Worm (Caenorhabditis elegans) whole organism, L1 larva: ENCODE data around the gene srg-23.

ENCODE experiments used
- C04F5.9 ChIP-seq: sonication (generic microtip); optimal IDR thresholded peaks from 2 replicates; lab custom pipeline; 2016; ENCODE audit warnings: missing genetic modification characterization, missing compliant biosample characterization
- C16A3.4 ChIP-seq: fragments of 150-350 bp; optimal IDR thresholded peaks from 2 replicates; lab custom pipeline; 2014; ENCODE audit warnings: missing biosample characterization, missing genetic modification characterization
- F16B12.6 ChIP-seq: fragments of 150-350 bp; optimal IDR thresholded peaks from 2 replicates; lab custom pipeline; 2014; ENCODE audit warnings: missing biosample characterization, missing genetic modification characterization
- aha-1 ChIP-seq: fragments of 150-350 bp; optimal IDR thresholded peaks from 2 replicates; lab custom pipeline; 2014; ENCODE audit warnings: missing biosample characterization, missing genetic modification characterization
- alr-1 ChIP-seq: fragments of 200-800 bp; sonication (Bioruptor generic); optimal IDR thresholded peaks from 2 replicates; lab custom pipeline; 2018; ENCODE audit warnings: borderline replicate concordance, mild to moderate bottlenecking, missing genetic modification characterization, missing compliant biosample characterization
- ama-1 ChIP-seq: fragments of 150-350 bp; optimal IDR thresholded peaks from 2 replicates; lab custom pipeline; 2014
- blmp-1 ChIP-seq: fragments of 150-350 bp; optimal IDR thresholded peaks from 2 replicates; lab custom pipeline; 2014; ENCODE audit warnings: missing biosample characterization, missing genetic modification characterization
- ceh-63 ChIP-seq: fragments of 200-800 bp; sonication (Bioruptor generic); optimal IDR thresholded peaks from 2 replicates; lab custom pipeline; 2018; ENCODE audit warnings: mild to moderate bottlenecking, missing genetic modification characterization, missing compliant biosample characterization
- ceh-88 ChIP-seq: fragments of 200-800 bp; sonication (Bioruptor generic); IDR thresholded peaks from 2 replicates; pipeline ENCODE4 v1.3.6; 2022; ENCODE audit warnings: missing genetic modification characterization, missing compliant biosample characterization
- dpl-1 ChIP-seq, 3 experiments: fragments of 150-350 bp in 2 of 3; sonication (generic microtip) in 1 of 3; optimal IDR thresholded peaks; 2 replicates each; lab custom pipeline; 2014 to 2017; ENCODE audit warnings: missing biosample characterization in 3 of 3, missing genetic modification characterization in 3 of 3, missing genetic modification reagents in 3 of 3
- efl-1 ChIP-seq, 4 experiments: fragments of 150-350 bp; optimal IDR thresholded peaks in 3 of 4; peaks in 1 of 4; 1 replicate in 1 of 4; 2 replicates in 3 of 4; lab custom pipeline; 2014; ENCODE audit warnings: missing biosample characterization in 2 of 4, missing genetic modification characterization in 2 of 4, missing genetic modification reagents in 2 of 4
- efl-3 ChIP-seq: fragments of 200-800 bp; sonication (Bioruptor generic); optimal IDR thresholded peaks from 2 replicates; lab custom pipeline; 2018; ENCODE audit warnings: mild to moderate bottlenecking, missing genetic modification characterization, missing compliant biosample characterization
- egl-27 ChIP-seq, 2 experiments: fragments of 150-350 bp in 1 of 2; sonication (generic microtip); optimal IDR thresholded peaks; 3 replicates each; lab custom pipeline; 2017 to 2018; ENCODE audit warnings: missing biosample characterization in 2 of 2, missing genetic modification characterization in 2 of 2, missing genetic modification reagents in 2 of 2
- elt-2 ChIP-seq: sonication (generic microtip); optimal IDR thresholded peaks from 2 replicates; lab custom pipeline; 2016; ENCODE audit warnings: missing genetic modification characterization, mild to moderate bottlenecking, inconsistent platforms, missing compliant biosample characterization, missing genetic modification reagents
- elt-3 ChIP-seq, 6 experiments: fragments of 150-350 bp in 1 of 6; sonication (generic microtip); optimal IDR thresholded peaks; 2 replicates each; lab custom pipeline; 2017 to 2018; ENCODE audit warnings: missing biosample characterization in 6 of 6, missing genetic modification characterization in 6 of 6, inconsistent platforms in 1 of 6
- hlh-17 ChIP-seq: fragments of 200-800 bp; sonication (Bioruptor generic); optimal IDR thresholded peaks from 2 replicates; lab custom pipeline; 2018; ENCODE audit warnings: missing genetic modification characterization, mild to moderate bottlenecking, missing compliant biosample characterization, moderate library complexity, borderline replicate concordance
- hlh-4 ChIP-seq: sonication (generic microtip); optimal IDR thresholded peaks from 2 replicates; lab custom pipeline; 2016; ENCODE audit warnings: mild to moderate bottlenecking, missing genetic modification characterization, missing compliant biosample characterization
- irx-1 ChIP-seq: sonication (generic microtip); optimal IDR thresholded peaks from 2 replicates; lab custom pipeline; 2016; ENCODE audit warnings: missing genetic modification characterization, missing compliant biosample characterization
- isw-1 ChIP-seq: fragments of 200-800 bp; sonication (Bioruptor generic); IDR thresholded peaks from 2 replicates; pipeline ENCODE4 v1.3.6; 2022; ENCODE audit warnings: missing genetic modification characterization, missing compliant biosample characterization
- jun-1 ChIP-seq: fragments of 150-350 bp; optimal IDR thresholded peaks from 2 replicates; lab custom pipeline; 2014; ENCODE audit warnings: missing biosample characterization, missing genetic modification reagents, missing genetic modification characterization
- lin-14 ChIP-seq: fragments of 200-800 bp; sonication (Bioruptor generic); optimal IDR thresholded peaks from 2 replicates; lab custom pipeline; 2018; ENCODE audit warnings: mild to moderate bottlenecking, missing genetic modification characterization, moderate library complexity, missing compliant biosample characterization
- lin-35 ChIP-seq, 2 experiments: fragments of 150-350 bp; optimal IDR thresholded peaks; 2 replicates each; lab custom pipeline; 2014; ENCODE audit warnings: missing biosample characterization in 2 of 2, missing genetic modification characterization in 2 of 2, missing genetic modification reagents in 2 of 2
- lin-39 ChIP-seq: fragments of 150-350 bp; optimal IDR thresholded peaks from 2 replicates; lab custom pipeline; 2014; ENCODE audit warnings: missing biosample characterization, missing genetic modification reagents, missing genetic modification characterization
- lsy-2 ChIP-seq, 2 experiments: fragments of 150-350 bp; optimal IDR thresholded peaks; 2 replicates each; lab custom pipeline; 2014; ENCODE audit warnings: missing biosample characterization in 2 of 2, missing genetic modification characterization in 2 of 2
- mep-1 ChIP-seq: fragments of 150-350 bp; optimal IDR thresholded peaks from 2 replicates; lab custom pipeline; 2014; ENCODE audit warnings: missing biosample characterization, missing genetic modification characterization
- nhr-11 ChIP-seq: fragments of 150-350 bp; optimal IDR thresholded peaks from 2 replicates; lab custom pipeline; 2014; ENCODE audit warnings: missing biosample characterization, missing genetic modification characterization
- nhr-12 ChIP-seq: sonication (generic microtip); optimal IDR thresholded peaks from 2 replicates; lab custom pipeline; 2017; ENCODE audit warnings: missing biosample characterization, missing genetic modification characterization
- nhr-20 ChIP-seq: sonication (generic microtip); optimal IDR thresholded peaks from 2 replicates; lab custom pipeline; 2016; ENCODE audit warnings: mild to moderate bottlenecking, missing genetic modification characterization, missing compliant biosample characterization
- nhr-77 ChIP-seq: fragments of 150-350 bp; optimal IDR thresholded peaks from 2 replicates; lab custom pipeline; 2014; ENCODE audit warnings: missing biosample characterization, missing genetic modification characterization
- nhr-90 ChIP-seq: sonication (generic microtip); optimal IDR thresholded peaks from 2 replicates; lab custom pipeline; 2016; ENCODE audit warnings: mild to moderate bottlenecking, missing genetic modification characterization, missing compliant biosample characterization; ENCODE audit not compliant: poor library complexity
- pax-3 ChIP-seq: fragments of 200-800 bp; sonication (Bioruptor generic); optimal IDR thresholded peaks from 2 replicates; lab custom pipeline; 2018; ENCODE audit warnings: mild to moderate bottlenecking, missing genetic modification characterization, moderate library complexity, missing compliant biosample characterization
- sup-37 ChIP-seq: fragments of 200-800 bp; sonication (Bioruptor generic); optimal IDR thresholded peaks from 2 replicates; lab custom pipeline; 2018; ENCODE audit warnings: mild to moderate bottlenecking, missing genetic modification characterization, missing compliant biosample characterization
- swsn-7 ChIP-seq: sonication (generic microtip); optimal IDR thresholded peaks from 2 replicates; lab custom pipeline; 2016; ENCODE audit warnings: missing genetic modification characterization, missing compliant biosample characterization
- unc-30 ChIP-seq: sonication (generic microtip); optimal IDR thresholded peaks from 2 replicates; lab custom pipeline; 2017; ENCODE audit warnings: missing biosample characterization, missing genetic modification characterization
- unc-62 ChIP-seq: fragments of 150-350 bp; optimal IDR thresholded peaks from 2 replicates; lab custom pipeline; 2014; ENCODE audit warnings: missing biosample characterization, missing genetic modification reagents, missing genetic modification characterization
- unc-98 ChIP-seq: fragments of 200-800 bp; sonication (Bioruptor generic); IDR thresholded peaks from 2 replicates; pipeline ENCODE4 v1.3.6; 2022; ENCODE audit warnings: missing genetic modification characterization, missing compliant biosample characterization
- xbp-1 ChIP-seq: sonication (generic microtip); optimal IDR thresholded peaks from 2 replicates; lab custom pipeline; 2016; ENCODE audit warnings: missing genetic modification characterization, missing compliant biosample characterization
- zag-1 ChIP-seq: fragments of 150-350 bp; optimal IDR thresholded peaks from 2 replicates; lab custom pipeline; 2014; ENCODE audit warnings: missing biosample characterization, missing genetic modification characterization
- zip-4 ChIP-seq: fragments of 200-800 bp; sonication (Bioruptor generic); optimal IDR thresholded peaks from 2 replicates; lab custom pipeline; 2018; ENCODE audit warnings: mild to moderate bottlenecking, missing genetic modification characterization, moderate library complexity, missing compliant biosample characterization
- ztf-4 ChIP-seq: fragments of 150-350 bp; optimal IDR thresholded peaks from 2 replicates; lab custom pipeline; 2014; ENCODE audit warnings: missing biosample characterization, missing genetic modification characterization

srg-23 gene

DNA sequence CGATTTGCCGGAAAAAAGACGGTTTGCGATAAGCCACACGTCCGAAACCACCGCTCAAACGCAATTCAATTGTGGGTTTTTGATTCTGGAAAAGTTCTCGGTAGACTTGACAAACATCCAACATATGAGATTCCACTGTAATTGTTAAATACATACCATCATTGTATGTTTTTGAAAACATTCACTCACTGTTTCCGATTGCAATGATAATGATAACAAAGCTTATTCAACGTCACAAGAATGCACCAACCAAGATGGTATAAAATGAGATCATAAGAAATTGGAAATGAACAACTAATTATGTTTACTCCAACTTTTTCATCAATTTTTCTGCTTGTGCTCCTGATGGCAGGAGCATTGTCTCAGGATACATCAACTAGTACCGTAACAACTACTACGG is 9.8 kb upstream of the srg-23 start, which contains the start of gene clec-122:
Gene clec-122, plus strand, starts transcription at position 301 of the 400 bp plus-strand sequence.
- TF ChIP-seq lsy-2 (tag; optimal IDR thresholded peaks at IDR 0.05; lab: Kevin White, UChicago) (no peak), lin-39 (tag; lab: Kevin White, UChicago) (no peak)

DNA sequence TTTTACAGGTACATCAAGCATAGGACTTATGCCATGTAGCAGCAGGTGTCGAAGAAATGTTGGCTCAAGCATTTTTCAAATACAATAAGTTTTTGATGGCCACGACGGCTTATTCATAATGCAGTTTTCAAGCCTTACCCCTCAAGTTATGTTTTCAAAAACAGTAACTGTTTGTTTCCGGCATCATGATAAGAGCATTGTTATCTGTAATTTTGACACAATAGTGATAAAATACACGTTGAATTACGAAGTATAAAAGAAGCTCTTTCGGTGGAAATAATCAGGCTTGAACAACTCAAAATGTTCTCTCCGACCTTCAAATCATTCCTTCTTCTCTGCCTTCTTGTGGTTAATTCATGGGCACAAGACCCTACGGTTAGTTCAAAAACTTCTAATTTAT is 6.1 kb upstream of the srg-23 start, which contains the start of gene clec-121:
Gene clec-121, plus strand, starts transcription at position 301 of the 400 bp plus-strand sequence.
- no peak for TF ChIP-seq blmp-1 (tag; lab: Kevin White, UChicago)
- TF ChIP-seq lin-14 (GFP tag; lab: Kevin White, UChicago): no peak
- no peak for TF ChIP-seq nhr-12
- no peak for TF ChIP-seq dpl-1 (GFP tag; optimal IDR thresholded peaks at IDR 0.05; lab: Kevin White, UChicago)
- TF ChIP-seq nhr-77 (tag; lab: Kevin White, UChicago): no peak
- no peak for TF ChIP-seq isw-1 (GFP tag; lab: Robert Waterston, UW)
- no peak for TF ChIP-seq lsy-2 (tag; optimal IDR thresholded peaks at IDR 0.05; lab: Kevin White, UChicago)
- no peak for TF ChIP-seq nhr-11 (tag; lab: Kevin White, UChicago)
- TF ChIP-seq elt-2: no peak
- TF ChIP-seq ceh-88 (GFP tag; lab: Robert Waterston, UW): no peak
- TF ChIP-seq swsn-7: no peak
- TF ChIP-seq jun-1 (tag; lab: Kevin White, UChicago): no peak
- TF ChIP-seq zag-1 (tag; lab: Kevin White, UChicago): no peak
- TF ChIP-seq sup-37 (GFP tag; lab: Kevin White, UChicago): no peak
- no peak for TF ChIP-seq egl-27 (tag; optimal IDR thresholded peaks at IDR 0.05; lab: Kevin White, UChicago)
- no peak for TF ChIP-seq aha-1 (tag; lab: Kevin White, UChicago)
- TF ChIP-seq C04F5.9 (tag; lab: Kevin White, UChicago): no peak
- TF ChIP-seq unc-30: no peak
- TF ChIP-seq nhr-90 (tag; lab: Kevin White, UChicago): no peak

DNA sequence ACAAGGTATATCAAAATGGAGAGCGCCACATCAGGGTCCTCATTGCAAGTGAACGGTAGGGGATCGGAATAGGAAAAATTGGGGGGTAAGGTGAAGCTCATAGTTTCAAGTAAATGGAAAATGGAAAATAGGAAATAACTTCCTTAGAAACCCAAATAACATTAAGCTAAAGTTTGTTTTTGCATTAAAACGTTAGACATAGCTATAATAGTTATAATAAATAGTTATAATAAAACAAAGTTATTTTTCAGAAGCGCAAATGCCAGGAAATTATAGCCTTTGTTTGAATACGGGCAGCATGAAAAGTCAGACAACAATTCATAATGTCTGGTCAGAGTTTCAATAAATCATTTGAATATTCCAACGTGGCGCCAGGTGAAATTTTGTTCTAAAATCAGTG is 4.6 kb upstream of the srg-23 start, which contains the start of gene srg-24:
Gene srg-24, minus strand, starts transcription at position 101 of the 400 bp plus-strand sequence.
- TF ChIP-seq elt-2: no peak
- no peak for TF ChIP-seq irx-1 (tag; lab: Kevin White, UChicago)
- no peak for TF ChIP-seq xbp-1 (tag; lab: Kevin White, UChicago)
- TF ChIP-seq zip-4 (GFP tag; lab: Kevin White, UChicago): no peak
- TF ChIP-seq unc-30: no peak
- no peak for TF ChIP-seq mep-1 (tag; lab: Kevin White, UChicago)
- no peak for TF ChIP-seq alr-1 (tag; lab: Kevin White, UChicago)
- TF ChIP-seq pax-3 (tag; lab: Kevin White, UChicago): no peak
- TF ChIP-seq ztf-4 (tag; lab: Kevin White, UChicago): no peak
- TF ChIP-seq nhr-12: no peak
- TF ChIP-seq efl-3 (GFP tag; lab: Kevin White, UChicago): no peak
- no peak for TF ChIP-seq unc-98
- TF ChIP-seq ceh-63 (GFP tag; lab: Kevin White, UChicago): no peak
- TF ChIP-seq F16B12.6 (tag; lab: Kevin White, UChicago): no peak

DNA sequence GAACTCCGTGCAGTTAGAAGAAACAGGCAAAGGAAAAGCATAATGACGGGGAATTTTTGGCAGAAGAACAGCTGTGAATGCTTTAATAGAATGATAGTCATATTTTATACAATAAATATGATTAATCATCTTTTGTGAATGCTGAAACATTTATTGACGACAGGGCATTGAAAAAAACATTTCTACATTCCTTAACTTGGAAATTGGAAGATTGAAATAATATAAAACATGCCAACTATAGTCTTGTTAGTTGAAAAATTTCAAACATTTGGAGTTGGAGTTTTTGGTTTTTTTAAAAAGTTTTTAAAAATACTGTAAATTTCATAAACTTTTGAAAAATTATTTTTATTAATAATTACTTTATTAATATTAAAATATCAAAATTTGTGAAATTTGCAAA is 897 bp upstream of the srg-23 start, which contains the start of gene Y25C1A.14:
Gene Y25C1A.14, minus strand, starts transcription at position 101 of the 400 bp plus-strand sequence.
- TF ChIP-seq jun-1 (tag; lab: Kevin White, UChicago) (no peak), nhr-20 (tag; lab: Kevin White, UChicago) (no peak), ama-1 (no peak), blmp-1 (tag; lab: Kevin White, UChicago) (no peak), hlh-4 (tag; lab: Kevin White, UChicago) (no peak), hlh-17 (GFP tag; lab: Kevin White, UChicago) (no peak), elt-3 (tag; optimal IDR thresholded peaks at IDR 0.05; lab: Kevin White, UChicago) (no peak), unc-62 (no peak), C16A3.4 (tag; lab: Kevin White, UChicago) (no peak), efl-1 (optimal IDR thresholded peaks at IDR 0.05; lab: Kevin White, UChicago) (no peak), efl-1 (GFP tag; optimal IDR thresholded peaks at IDR 0.05 in 1 of 2; lab: Kevin White, UChicago) (no peak), lin-35 (GFP tag; optimal IDR thresholded peaks at IDR 0.05; lab: Kevin White, UChicago) (no peak)
